Worm (Caenorhabditis elegans) whole organism, L2 larva: ENCODE data around the gene sor-1.

ENCODE experiments used
- C34F6.9 ChIP-seq: fragments of 150-350 bp; optimal IDR thresholded peaks from 2 replicates; lab custom pipeline; 2014; ENCODE audit warnings: missing biosample characterization, missing genetic modification characterization
- F13H6.1 ChIP-seq: sonication (generic microtip); optimal IDR thresholded peaks from 2 replicates; lab custom pipeline; 2016; ENCODE audit warnings: missing genetic modification characterization, missing compliant biosample characterization
- blmp-1 ChIP-seq: sonication (generic microtip); optimal IDR thresholded peaks from 2 replicates; lab custom pipeline; 2017; ENCODE audit warnings: missing genetic modification characterization, mild to moderate bottlenecking, missing compliant biosample characterization, antibody characterized with exemption, moderate library complexity; ENCODE audit not compliant: insufficient read depth
- ceh-82 ChIP-seq: fragments of 150-350 bp; optimal IDR thresholded peaks from 2 replicates; lab custom pipeline; 2014; ENCODE audit warnings: missing biosample characterization, missing genetic modification characterization
- unc-39 ChIP-seq: fragments of 150-350 bp; optimal IDR thresholded peaks from 2 replicates; lab custom pipeline; 2014; ENCODE audit warnings: missing biosample characterization, missing genetic modification characterization

ce11 chrIII:8392307-8392706 is 25.7 kb upstream of the sor-1 start:
- TF ChIP-seq unc-39 (tag; lab: Kevin White, UChicago) (peak; percentile 92), ceh-82 (tag; lab: Kevin White, UChicago) (no peak), blmp-1 (no peak), F13H6.1 (tag; lab: Kevin White, UChicago) (peak; percentile 20), C34F6.9 (tag; lab: Kevin White, UChicago) (peak; percentile 73)
